Worm (Caenorhabditis elegans) whole organism, mixed stage, embryonic: Measurements from ENCODE around the gene pat-2.

Experiments used
- lin-13 ChIP-seq: fragments of 150-350 bp; optimal IDR thresholded peaks from 2 replicates; lab custom pipeline; 2014; ENCODE audit warnings: missing biosample characterization, missing genetic modification characterization
- mab-5 ChIP-seq: fragments of 150-350 bp; optimal IDR thresholded peaks from 2 replicates; lab custom pipeline; 2014; ENCODE audit warnings: missing biosample characterization, missing genetic modification characterization
- mep-1 ChIP-seq: fragments of 150-350 bp; optimal IDR thresholded peaks from 2 replicates; lab custom pipeline; 2017; ENCODE audit warnings: missing biosample characterization, missing genetic modification reagents, missing genetic modification characterization, inconsistent platforms
- nhr-12 ChIP-seq: fragments of 150-350 bp; optimal IDR thresholded peaks from 2 replicates; lab custom pipeline; 2014; ENCODE audit warnings: missing biosample characterization, missing genetic modification characterization
- nhr-28 ChIP-seq: fragments of 150-350 bp; optimal IDR thresholded peaks from 2 replicates; lab custom pipeline; 2014; ENCODE audit warnings: missing biosample characterization, missing genetic modification characterization
- nhr-76 ChIP-seq: sonication (generic microtip); optimal IDR thresholded peaks from 2 replicates; lab custom pipeline; 2017; ENCODE audit warnings: missing biosample characterization, missing genetic modification characterization
- snpc-4 ChIP-seq: fragments of 150-350 bp; optimal IDR thresholded peaks from 2 replicates; lab custom pipeline; 2014; ENCODE audit warnings: missing biosample characterization, missing genetic modification characterization
- unc-62 ChIP-seq: fragments of 150-350 bp; optimal IDR thresholded peaks from 2 replicates; lab custom pipeline; 2014; ENCODE audit warnings: missing biosample characterization, missing genetic modification reagents, missing genetic modification characterization

- TF ChIP-seq nhr-76 (no peak), nhr-12 (no peak), mep-1 (no peak), lin-13 (tag; lab: Kevin White, UChicago) (peak; percentile 11), snpc-4 (no peak), nhr-28 (tag; lab: Kevin White, UChicago) (no peak), mab-5 (no peak), unc-62 (GFP tag; lab: Kevin White, UChicago) (no peak)
Measured at ce11 chrIII:8794793-8795192, 23.9 kb upstream of the pat-2 start.
